Fruit fly (Drosophila melanogaster) whole organism, embryonic: ENCODE measurements around the gene CG13654.

ENCODE experiments used
- B-H2 ChIP-seq: fragments of 200-800 bp; sonication (Bioruptor generic); optimal IDR thresholded peaks from 2 replicates; lab custom pipeline; 2018; ENCODE audit warnings: missing biosample characterization, mild to moderate bottlenecking, missing genetic modification characterization
- CG10147 ChIP-seq: fragments of 200-800 bp; sonication (Bioruptor generic); optimal IDR thresholded peaks from 2 replicates; lab custom pipeline; 2019; ENCODE audit warnings: missing biosample characterization, mild to moderate bottlenecking, missing genetic modification characterization, moderate library complexity
- CG11456 ChIP-seq: fragments of 200-800 bp; sonication (Bioruptor generic); IDR thresholded peaks from 3 replicates; pipeline ENCODE4 v1.3.6; 2022; ENCODE audit warnings: missing biosample characterization, missing genetic modification characterization
- CG2875 ChIP-seq: fragments of 200-800 bp; sonication (Bioruptor generic); optimal IDR thresholded peaks from 2 replicates; lab custom pipeline; 2017; ENCODE audit warnings: missing biosample characterization, mild to moderate bottlenecking, missing genetic modification characterization, missing genetic modification reagents
- Chrac-16 ChIP-seq: fragments of 200-800 bp; sonication (Bioruptor generic); optimal IDR thresholded peaks from 3 replicates; lab custom pipeline; 2016; ENCODE audit warnings: missing biosample characterization, missing genetic modification characterization
- Dp ChIP-seq: fragments of 200-800 bp; sonication (Bioruptor generic); optimal IDR thresholded peaks from 2 replicates; lab custom pipeline; 2018; ENCODE audit warnings: missing biosample characterization, mild to moderate bottlenecking, missing genetic modification characterization, moderate library complexity
- E2f2 ChIP-seq: fragments of 200-800 bp; sonication (Bioruptor generic); IDR thresholded peaks from 2 replicates; pipeline ENCODE4 v1.3.6; 2022; ENCODE audit warnings: missing biosample characterization, missing genetic modification characterization
- Elba2 ChIP-seq: fragments of 200-800 bp; sonication (Bioruptor generic); optimal IDR thresholded peaks from 3 replicates; lab custom pipeline; 2016; ENCODE audit warnings: missing biosample characterization, missing genetic modification characterization
- Stat92E ChIP-seq, 3 experiments: fragments of >200 bp in 2 of 3; fragments of 200-800 bp in 1 of 3; sonication (Bioruptor generic) in 1 of 3; optimal IDR thresholded peaks; 2 replicates each; lab custom pipeline; 2017 to 2019; ENCODE audit warnings: missing biosample characterization in 3 of 3, missing genetic modification characterization in 3 of 3, mild to moderate bottlenecking in 1 of 3, moderate library complexity in 1 of 3
- dysf ChIP-seq: fragments of 200-800 bp; sonication (Bioruptor generic); IDR thresholded peaks from 3 replicates; pipeline ENCODE4 v1.3.6; 2022; ENCODE audit warnings: missing biosample characterization, missing genetic modification characterization
- hbn ChIP-seq: fragments of 200-800 bp; sonication (Bioruptor generic); IDR thresholded peaks from 2 replicates; pipeline ENCODE4 v1.3.6; 2022; ENCODE audit warnings: missing biosample characterization, missing genetic modification characterization; ENCODE audit not compliant: partially characterized antibody
- psq ChIP-seq: fragments of 200-800 bp; sonication (Bioruptor generic); optimal IDR thresholded peaks from 2 replicates; lab custom pipeline; 2017; ENCODE audit warnings: missing biosample characterization, missing genetic modification characterization
- shn ChIP-seq: fragments of 200-800 bp; sonication (Bioruptor generic); optimal IDR thresholded peaks from 3 replicates; lab custom pipeline; 2016; ENCODE audit warnings: missing biosample characterization, missing genetic modification characterization

dm6 chr3R:25241507-25242070, 42.0 kb downstream of the CG13654 start, which contains the start of gene CG11854:
- TF ChIP-seq psq (GFP tag; lab: Kevin White, UChicago) (no peak), CG10147 (no peak), Dp (GFP tag; lab: Kevin White, UChicago) (no peak), Elba2 (GFP tag; lab: Kevin White, UChicago) (no peak), CG2875 (no peak), Chrac-16 (GFP tag; lab: Kevin White, UChicago) (no peak), E2f2 (GFP tag; lab: Robert Waterston, UW) (no peak), CG11456 (GFP tag; lab: Robert Waterston, UW) (no peak), shn (no peak), B-H2 (no peak), dysf (GFP tag; lab: Robert Waterston, UW) (no peak), Stat92E (GFP tag; optimal IDR thresholded peaks at IDR 0.05; lab: Kevin White, UChicago) (no peak), hbn (no peak)
